Worm (Caenorhabditis elegans) whole organism, early embryonic: Measurements from ENCODE around the gene F46G10.2.

Source experiments
- ama-1 ChIP-seq: fragments of 150-350 bp; optimal IDR thresholded peaks from 2 replicates; lab custom pipeline; 2014
- ceh-13 ChIP-seq: fragments of 200-800 bp; sonication (Bioruptor generic); optimal IDR thresholded peaks from 2 replicates; lab custom pipeline; 2018; ENCODE audit warnings: mild to moderate bottlenecking, missing genetic modification characterization, missing compliant biosample characterization
- ets-7 ChIP-seq: sonication (generic microtip); optimal IDR thresholded peaks from 2 replicates; lab custom pipeline; 2016; ENCODE audit warnings: missing genotype, missing genetic modification characterization, missing compliant biosample characterization
- flt-1 ChIP-seq: fragments of 200-800 bp; sonication (Bioruptor generic); IDR thresholded peaks from 2 replicates; pipeline ENCODE4 v1.3.6; 2022; ENCODE audit warnings: missing genetic modification characterization, missing compliant biosample characterization
- pes-1 ChIP-seq: fragments of 200-800 bp; sonication (Bioruptor generic); IDR thresholded peaks from 2 replicates; pipeline ENCODE4 v1.3.6; 2022; ENCODE audit warnings: missing genetic modification reagents, missing genetic modification characterization, missing compliant biosample characterization
- tbx-37 ChIP-seq: fragments of 200-800 bp; sonication (Bioruptor generic); conservative IDR thresholded peaks from 2 replicates; pipeline ENCODE4 v1.3.6; 2022; ENCODE audit warnings: missing genetic modification reagents, missing genetic modification characterization, missing compliant biosample characterization
- tra-4 ChIP-seq: sonication (generic microtip); optimal IDR thresholded peaks from 2 replicates; lab custom pipeline; 2017; ENCODE audit warnings: missing genetic modification characterization, missing compliant biosample characterization

DNA sequence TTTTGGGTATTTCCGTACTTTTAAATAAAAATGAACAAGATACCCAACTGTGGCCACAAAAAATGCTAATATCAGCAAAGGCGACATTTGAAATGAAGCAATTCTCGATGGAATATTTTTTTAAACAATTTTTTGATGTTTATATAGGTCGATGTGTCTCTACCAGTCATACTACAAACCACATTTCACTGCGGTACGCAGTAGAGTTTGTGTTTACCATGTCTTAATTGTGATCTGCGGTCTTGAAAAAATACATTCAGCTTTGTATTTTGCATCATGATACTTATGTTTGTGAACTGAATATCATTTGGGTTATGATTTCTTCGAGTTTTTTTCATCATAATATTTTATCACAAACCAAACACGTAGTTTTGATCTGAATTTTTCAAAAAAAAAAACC lies 38.7 kb upstream of the F46G10.2 start, which contains the start of gene cyp-14A4:
- TF ChIP-seq tbx-37 (GFP tag; lab: Robert Waterston, UW) (no peak), ama-1 (lab: Kevin White, UChicago) (no peak), tra-4 (tag; lab: Kevin White, UChicago) (no peak), flt-1 (GFP tag; lab: Robert Waterston, UW) (no peak), ets-7 (tag; lab: Kevin White, UChicago) (no peak), ceh-13 (GFP tag; lab: Kevin White, UChicago) (no peak), pes-1 (GFP tag; lab: Robert Waterston, UW) (no peak)
